Worm (Caenorhabditis elegans) whole organism, L1 larva: ENCODE measurements around the gene cutl-2.

Experiments
- alr-1 ChIP-seq: fragments of 200-800 bp; sonication (Bioruptor generic); optimal IDR thresholded peaks from 2 replicates; lab custom pipeline; 2018; ENCODE audit warnings: borderline replicate concordance, mild to moderate bottlenecking, missing genetic modification characterization, missing compliant biosample characterization
- blmp-1 ChIP-seq: fragments of 150-350 bp; optimal IDR thresholded peaks from 2 replicates; lab custom pipeline; 2014; ENCODE audit warnings: missing biosample characterization, missing genetic modification characterization
- ceh-8 ChIP-seq: fragments of 200-800 bp; sonication (Bioruptor generic); optimal IDR thresholded peaks from 2 replicates; lab custom pipeline; 2018; ENCODE audit warnings: mild to moderate bottlenecking, missing genetic modification characterization, moderate library complexity, missing compliant biosample characterization
- ceh-88 ChIP-seq: fragments of 200-800 bp; sonication (Bioruptor generic); IDR thresholded peaks from 2 replicates; pipeline ENCODE4 v1.3.6; 2022; ENCODE audit warnings: missing genetic modification characterization, missing compliant biosample characterization
- ceh-90 ChIP-seq: sonication (generic microtip); optimal IDR thresholded peaks from 2 replicates; lab custom pipeline; 2016; ENCODE audit warnings: missing genetic modification characterization, missing compliant biosample characterization
- dsc-1 ChIP-seq: sonication (generic microtip); optimal IDR thresholded peaks from 2 replicates; lab custom pipeline; 2016; ENCODE audit warnings: mild to moderate bottlenecking, missing genetic modification characterization, missing compliant biosample characterization
- efl-1 ChIP-seq, 4 experiments: fragments of 150-350 bp; optimal IDR thresholded peaks in 3 of 4; peaks in 1 of 4; 1 replicate in 1 of 4; 2 replicates in 3 of 4; lab custom pipeline; 2014; ENCODE audit warnings: missing biosample characterization in 2 of 4, missing genetic modification characterization in 2 of 4, missing genetic modification reagents in 2 of 4
- efl-3 ChIP-seq: fragments of 200-800 bp; sonication (Bioruptor generic); optimal IDR thresholded peaks from 2 replicates; lab custom pipeline; 2018; ENCODE audit warnings: mild to moderate bottlenecking, missing genetic modification characterization, missing compliant biosample characterization
- egl-13 ChIP-seq: sonication (generic microtip); optimal IDR thresholded peaks from 2 replicates; lab custom pipeline; 2016; ENCODE audit warnings: missing genotype, missing genetic modification reagents, missing genetic modification characterization, missing compliant biosample characterization
- fkh-10 ChIP-seq: sonication (generic microtip); optimal IDR thresholded peaks from 2 replicates; lab custom pipeline; 2017; ENCODE audit warnings: missing biosample characterization, missing genetic modification reagents, missing genetic modification characterization
- fkh-4 ChIP-seq: sonication (generic microtip); optimal IDR thresholded peaks from 2 replicates; lab custom pipeline; 2016; ENCODE audit warnings: missing compliant biosample characterization, missing genetic modification characterization, borderline replicate concordance
- fkh-8 ChIP-seq: sonication (generic microtip); optimal IDR thresholded peaks from 2 replicates; lab custom pipeline; 2016; ENCODE audit warnings: mild to moderate bottlenecking, missing genetic modification characterization, missing compliant biosample characterization
- hlh-4 ChIP-seq: sonication (generic microtip); optimal IDR thresholded peaks from 2 replicates; lab custom pipeline; 2016; ENCODE audit warnings: mild to moderate bottlenecking, missing genetic modification characterization, missing compliant biosample characterization
- irx-1 ChIP-seq: sonication (generic microtip); optimal IDR thresholded peaks from 2 replicates; lab custom pipeline; 2016; ENCODE audit warnings: missing genetic modification characterization, missing compliant biosample characterization
- jun-1 ChIP-seq: fragments of 150-350 bp; optimal IDR thresholded peaks from 2 replicates; lab custom pipeline; 2014; ENCODE audit warnings: missing biosample characterization, missing genetic modification reagents, missing genetic modification characterization
- lin-13 ChIP-seq: fragments of 150-350 bp; optimal IDR thresholded peaks from 2 replicates; lab custom pipeline; 2014; ENCODE audit warnings: missing biosample characterization, missing genetic modification reagents, missing genetic modification characterization
- lin-14 ChIP-seq: fragments of 200-800 bp; sonication (Bioruptor generic); optimal IDR thresholded peaks from 2 replicates; lab custom pipeline; 2018; ENCODE audit warnings: mild to moderate bottlenecking, missing genetic modification characterization, moderate library complexity, missing compliant biosample characterization
- lin-15B ChIP-seq: fragments of 150-350 bp; sonication (generic microtip); optimal IDR thresholded peaks from 3 replicates; lab custom pipeline; 2014; ENCODE audit warnings: missing biosample characterization, missing genetic modification characterization
- lin-35 ChIP-seq, 2 experiments: fragments of 150-350 bp; optimal IDR thresholded peaks; 2 replicates each; lab custom pipeline; 2014; ENCODE audit warnings: missing biosample characterization in 2 of 2, missing genetic modification characterization in 2 of 2, missing genetic modification reagents in 2 of 2
- lsy-2 ChIP-seq, 2 experiments: fragments of 150-350 bp; optimal IDR thresholded peaks; 2 replicates each; lab custom pipeline; 2014; ENCODE audit warnings: missing biosample characterization in 2 of 2, missing genetic modification characterization in 2 of 2
- nhr-12 ChIP-seq: sonication (generic microtip); optimal IDR thresholded peaks from 2 replicates; lab custom pipeline; 2017; ENCODE audit warnings: missing biosample characterization, missing genetic modification characterization
- nhr-19 ChIP-seq: fragments of 200-800 bp; sonication (Bioruptor generic); conservative IDR thresholded peaks from 2 replicates; pipeline ENCODE4 v1.3.6; 2022; ENCODE audit warnings: missing genetic modification characterization, missing compliant biosample characterization
- nhr-47 ChIP-seq: sonication (generic microtip); optimal IDR thresholded peaks from 2 replicates; lab custom pipeline; 2016; ENCODE audit warnings: mild to moderate bottlenecking, missing genetic modification characterization, moderate library complexity, missing compliant biosample characterization
- nhr-76 ChIP-seq: sonication (generic microtip); optimal IDR thresholded peaks from 2 replicates; lab custom pipeline; 2017; ENCODE audit warnings: missing biosample characterization, missing genetic modification characterization
- pag-3 ChIP-seq: sonication (generic microtip); optimal IDR thresholded peaks from 2 replicates; lab custom pipeline; 2017; ENCODE audit warnings: missing genetic modification characterization, mild to moderate bottlenecking, missing compliant biosample characterization, antibody characterized with exemption, borderline replicate concordance; ENCODE audit not compliant: insufficient read depth
- rnt-1 ChIP-seq: sonication (generic microtip); optimal IDR thresholded peaks from 2 replicates; lab custom pipeline; 2016; ENCODE audit warnings: mild to moderate bottlenecking, missing genetic modification characterization, moderate library complexity, missing compliant biosample characterization
- snpc-4 ChIP-seq: fragments of 150-350 bp; optimal IDR thresholded peaks from 2 replicates; lab custom pipeline; 2014; ENCODE audit warnings: missing biosample characterization, missing genetic modification characterization
- snu-23 ChIP-seq: sonication (generic microtip); optimal IDR thresholded peaks from 2 replicates; lab custom pipeline; 2016; ENCODE audit warnings: missing genetic modification characterization, missing compliant biosample characterization
- sptf-1 ChIP-seq: fragments of 150-350 bp; optimal IDR thresholded peaks from 2 replicates; lab custom pipeline; 2014; ENCODE audit warnings: missing biosample characterization, missing genetic modification characterization
- unc-130 ChIP-seq: fragments of 150-350 bp; optimal IDR thresholded peaks from 2 replicates; lab custom pipeline; 2017; ENCODE audit warnings: missing biosample characterization, missing genetic modification characterization, inconsistent platforms
- unc-98 ChIP-seq: fragments of 200-800 bp; sonication (Bioruptor generic); IDR thresholded peaks from 2 replicates; pipeline ENCODE4 v1.3.6; 2022; ENCODE audit warnings: missing genetic modification characterization, missing compliant biosample characterization
- vab-15 ChIP-seq: sonication (generic microtip); optimal IDR thresholded peaks from 2 replicates; lab custom pipeline; 2017; ENCODE audit warnings: missing genotype, mild to moderate bottlenecking, missing genetic modification characterization, missing compliant biosample characterization

cutl-2 gene

ce11 chrII:9731810-9732209 is 7.3 kb upstream of the cutl-2 start, which contains the start of gene mab-3:
TSS of gene mab-3 (plus strand) at chrII:9732137.
- TF ChIP-seq rnt-1 (tag; lab: Kevin White, UChicago) (peak; percentile 15), nhr-19 (GFP tag; lab: Robert Waterston, UW) (peak; percentile 34; the same call in 1 of the 2 replicates), lin-14 (GFP tag; lab: Kevin White, UChicago) (peak; percentile 61)

ce11 chrII:9729866-9730265 is 5.4 kb upstream of the cutl-2 start:
- TF ChIP-seq efl-3 (GFP tag; lab: Kevin White, UChicago) (no peak), hlh-4 (tag; lab: Kevin White, UChicago) (no peak), efl-1 (optimal IDR thresholded peaks at IDR 0.05; lab: Kevin White, UChicago) (no peak), efl-1 (GFP tag; optimal IDR thresholded peaks at IDR 0.05 in 1 of 2; lab: Kevin White, UChicago) (peak in 1 of 2 experiments; percentile 12), egl-13 (tag; lab: Kevin White, UChicago) (no peak), lin-14 (GFP tag; lab: Kevin White, UChicago) (peak; percentile 46), snu-23 (GFP tag; lab: Kevin White, UChicago) (no peak), unc-130 (no peak)

- TF ChIP-seq lin-14 (GFP tag; lab: Kevin White, UChicago) (peak; percentile 13), blmp-1 (tag; lab: Kevin White, UChicago) (peak; percentile 74), nhr-12 (tag; lab: Kevin White, UChicago) (no peak), lin-13 (GFP tag; lab: Kevin White, UChicago) (no peak)
Measured at ce11 chrII:9729196-9729595, 4.7 kb upstream of the cutl-2 start.

- TF ChIP-seq fkh-10 (GFP tag; lab: Kevin White, UChicago) (peak; percentile 92), lin-15B (tag; lab: Kevin White, UChicago) (no peak), fkh-4 (tag; lab: Kevin White, UChicago) (no peak), lin-14 (GFP tag; lab: Kevin White, UChicago) (peak; percentile 19), jun-1 (tag; lab: Kevin White, UChicago) (no peak)
Measured at ce11 chrII:9728506-9728905, 4.0 kb upstream of the cutl-2 start.

ce11 chrII:9727192-9727699 is 2.8 kb upstream of the cutl-2 start:
- TF ChIP-seq ceh-8 (GFP tag; lab: Kevin White, UChicago) (no peak), pag-3 (no peak), ceh-88 (GFP tag; lab: Robert Waterston, UW) (no peak), fkh-10 (GFP tag; lab: Kevin White, UChicago) (no peak), ceh-90 (no peak), unc-130 (no peak), snu-23 (GFP tag; lab: Kevin White, UChicago) (no peak), lin-14 (GFP tag; lab: Kevin White, UChicago) (peak; percentile 81), nhr-47 (no peak), alr-1 (tag; lab: Kevin White, UChicago) (no peak), fkh-8 (no peak), vab-15 (tag; lab: Kevin White, UChicago) (no peak), rnt-1 (tag; lab: Kevin White, UChicago) (peak; percentile 55), lsy-2 (tag; optimal IDR thresholded peaks at IDR 0.05; lab: Kevin White, UChicago) (peak in 1 of 2 experiments; percentile 8), snpc-4 (tag; lab: Kevin White, UChicago) (no peak), unc-98 (GFP tag; lab: Robert Waterston, UW) (no peak), dsc-1 (tag; lab: Kevin White, UChicago) (peak; percentile 64), nhr-76 (tag; lab: Kevin White, UChicago) (no peak)

ce11 chrII:9725056-9725455 is 583 bp upstream of the cutl-2 start:
- TF ChIP-seq lin-35 (GFP tag; optimal IDR thresholded peaks at IDR 0.05; lab: Kevin White, UChicago) = no peak
- no peak for TF ChIP-seq sptf-1 (tag; lab: Kevin White, UChicago)
- TF ChIP-seq blmp-1 (tag; lab: Kevin White, UChicago) = peak; percentile 84
- TF ChIP-seq irx-1 = no peak
